Worm (Caenorhabditis elegans) whole organism, late embryonic: ENCODE results near the gene fbxb-7.

ENCODE experiments used
- C38D4.7 ChIP-seq: fragments of 200-800 bp; sonication (Bioruptor generic); optimal IDR thresholded peaks from 2 replicates; lab custom pipeline; 2018; ENCODE audit warnings: mild to moderate bottlenecking, missing genetic modification characterization, moderate library complexity, missing compliant biosample characterization
- Y22D7AL.16 ChIP-seq: sonication (generic microtip); optimal IDR thresholded peaks from 2 replicates; lab custom pipeline; 2016; ENCODE audit warnings: missing genetic modification characterization, missing compliant biosample characterization
- ceh-14 ChIP-seq: sonication (generic microtip); optimal IDR thresholded peaks from 2 replicates; lab custom pipeline; 2016; ENCODE audit warnings: missing genotype, missing genetic modification characterization, missing compliant biosample characterization
- ceh-18 ChIP-seq: sonication (generic microtip); optimal IDR thresholded peaks from 2 replicates; lab custom pipeline; 2016; ENCODE audit warnings: missing genetic modification characterization, missing compliant biosample characterization
- ceh-19 ChIP-seq: fragments of 200-800 bp; sonication (Bioruptor generic); optimal IDR thresholded peaks from 2 replicates; lab custom pipeline; 2018; ENCODE audit warnings: mild to moderate bottlenecking, missing genetic modification characterization, missing compliant biosample characterization
- ceh-2 ChIP-seq: sonication (generic microtip); optimal IDR thresholded peaks from 2 replicates; lab custom pipeline; 2016; ENCODE audit warnings: missing genotype, missing genetic modification characterization, missing compliant biosample characterization
- ceh-22 ChIP-seq: sonication (generic microtip); optimal IDR thresholded peaks from 2 replicates; lab custom pipeline; 2017; ENCODE audit warnings: missing biosample characterization, missing genetic modification characterization
- ceh-24 ChIP-seq: sonication (generic microtip); optimal IDR thresholded peaks from 2 replicates; lab custom pipeline; 2016; ENCODE audit warnings: mild to moderate bottlenecking, missing genetic modification characterization, missing compliant biosample characterization
- ceh-30 ChIP-seq: fragments of 150-350 bp; optimal IDR thresholded peaks from 2 replicates; lab custom pipeline; 2014; ENCODE audit warnings: missing biosample characterization, missing genetic modification characterization
- ceh-45 ChIP-seq: fragments of 200-800 bp; sonication (Bioruptor generic); IDR thresholded peaks from 2 replicates; pipeline ENCODE4 v1.3.6; 2022; ENCODE audit warnings: missing genetic modification reagents, missing genetic modification characterization, missing compliant biosample characterization
- ceh-48 ChIP-seq: sonication (generic microtip); optimal IDR thresholded peaks from 2 replicates; lab custom pipeline; 2016; ENCODE audit warnings: missing genetic modification characterization, inconsistent platforms, missing compliant biosample characterization
- ceh-6 ChIP-seq: fragments of 200-800 bp; sonication (Bioruptor generic); optimal IDR thresholded peaks from 2 replicates; lab custom pipeline; 2018; ENCODE audit warnings: mild to moderate bottlenecking, missing genetic modification characterization, missing compliant biosample characterization
- ceh-9 ChIP-seq: sonication (generic microtip); optimal IDR thresholded peaks from 2 replicates; lab custom pipeline; 2016; ENCODE audit warnings: mild to moderate bottlenecking, missing genetic modification characterization, inconsistent platforms, missing compliant biosample characterization
- che-1 ChIP-seq: sonication (generic microtip); optimal IDR thresholded peaks from 2 replicates; lab custom pipeline; 2016; ENCODE audit warnings: mild to moderate bottlenecking, missing genetic modification characterization, missing compliant biosample characterization
- dmd-4 ChIP-seq: sonication (generic microtip); optimal IDR thresholded peaks from 2 replicates; lab custom pipeline; 2016; ENCODE audit warnings: borderline replicate concordance, missing genetic modification characterization, missing compliant biosample characterization
- ets-4 ChIP-seq: sonication (generic microtip); optimal IDR thresholded peaks from 2 replicates; lab custom pipeline; 2016; ENCODE audit warnings: missing genetic modification characterization, missing compliant biosample characterization
- fax-1 ChIP-seq: sonication (generic microtip); optimal IDR thresholded peaks from 2 replicates; lab custom pipeline; 2016; ENCODE audit warnings: missing genotype, missing genetic modification characterization, missing compliant biosample characterization
- fkh-10 ChIP-seq: fragments of 150-350 bp; optimal IDR thresholded peaks from 2 replicates; lab custom pipeline; 2014; ENCODE audit warnings: missing biosample characterization, missing genetic modification reagents, missing genetic modification characterization
- hlh-13 ChIP-seq: fragments of 200-800 bp; sonication (Bioruptor generic); optimal IDR thresholded peaks from 2 replicates; lab custom pipeline; 2018; ENCODE audit warnings: mild to moderate bottlenecking, missing genetic modification characterization, missing compliant biosample characterization
- hlh-30 ChIP-seq: sonication (generic microtip); optimal IDR thresholded peaks from 2 replicates; lab custom pipeline; 2017; ENCODE audit warnings: antibody characterized with exemption, missing genetic modification characterization, missing compliant biosample characterization; ENCODE audit not compliant: insufficient read depth
- hlh-6 ChIP-seq: sonication (generic microtip); optimal IDR thresholded peaks from 2 replicates; lab custom pipeline; 2016; ENCODE audit warnings: missing genotype, missing genetic modification characterization, missing compliant biosample characterization
- hlh-8 ChIP-seq: sonication (generic microtip); optimal IDR thresholded peaks from 2 replicates; lab custom pipeline; 2016; ENCODE audit warnings: missing genotype, missing genetic modification characterization, missing compliant biosample characterization
- madf-2 ChIP-seq: sonication (generic microtip); optimal IDR thresholded peaks from 2 replicates; lab custom pipeline; 2017; ENCODE audit warnings: missing genetic modification characterization, missing compliant biosample characterization
- mec-3 ChIP-seq: sonication (generic microtip); optimal IDR thresholded peaks from 2 replicates; lab custom pipeline; 2016; ENCODE audit warnings: borderline replicate concordance, missing genetic modification characterization, missing compliant biosample characterization
- nfya-1 ChIP-seq: sonication (generic microtip); optimal IDR thresholded peaks from 2 replicates; lab custom pipeline; 2017; ENCODE audit warnings: missing genetic modification characterization, mild to moderate bottlenecking, missing compliant biosample characterization, antibody characterized with exemption, moderate library complexity
- nhr-232 ChIP-seq: sonication (generic microtip); optimal IDR thresholded peaks from 2 replicates; lab custom pipeline; 2016; ENCODE audit warnings: missing genetic modification characterization, missing compliant biosample characterization
- npax-4 ChIP-seq: sonication (generic microtip); optimal IDR thresholded peaks from 2 replicates; lab custom pipeline; 2016; ENCODE audit warnings: missing genetic modification characterization, missing compliant biosample characterization
- odd-2 ChIP-seq: sonication (generic microtip); optimal IDR thresholded peaks from 2 replicates; lab custom pipeline; 2017; ENCODE audit warnings: antibody characterized with exemption, mild to moderate bottlenecking, missing genetic modification characterization, missing compliant biosample characterization
- pat-9 ChIP-seq: fragments of 200-800 bp; sonication (Bioruptor generic); optimal IDR thresholded peaks from 2 replicates; lab custom pipeline; 2018; ENCODE audit warnings: mild to moderate bottlenecking, missing genetic modification characterization, moderate library complexity, missing compliant biosample characterization
- pax-1 ChIP-seq: fragments of 150-350 bp; optimal IDR thresholded peaks from 2 replicates; lab custom pipeline; 2014; ENCODE audit warnings: missing biosample characterization, missing genetic modification characterization
- pha-4 ChIP-seq: fragments of 150-350 bp; optimal IDR thresholded peaks from 2 replicates; lab custom pipeline; 2018; ENCODE audit warnings: missing biosample characterization, missing genetic modification reagents, missing genetic modification characterization
- rnt-1 ChIP-seq: sonication (generic microtip); optimal IDR thresholded peaks from 2 replicates; lab custom pipeline; 2016; ENCODE audit warnings: missing genetic modification characterization, missing compliant biosample characterization
- sox-2 ChIP-seq: fragments of 200-800 bp; sonication (Bioruptor generic); IDR thresholded peaks from 2 replicates; pipeline ENCODE4 v1.3.6; 2022; ENCODE audit warnings: missing genetic modification reagents, missing genetic modification characterization, missing compliant biosample characterization
- sox-4 ChIP-seq: sonication (generic microtip); optimal IDR thresholded peaks from 2 replicates; lab custom pipeline; 2017; ENCODE audit warnings: mild to moderate bottlenecking, missing genetic modification characterization, inconsistent platforms, missing compliant biosample characterization
- ttx-3 ChIP-seq: sonication (generic microtip); optimal IDR thresholded peaks from 2 replicates; lab custom pipeline; 2016; ENCODE audit warnings: missing genetic modification reagents, missing genetic modification characterization, missing compliant biosample characterization
- unc-55 ChIP-seq: sonication (generic microtip); optimal IDR thresholded peaks from 2 replicates; lab custom pipeline; 2017; ENCODE audit warnings: missing biosample characterization, missing genetic modification reagents, missing genetic modification characterization
- ztf-16 ChIP-seq: sonication (generic microtip); optimal IDR thresholded peaks from 2 replicates; lab custom pipeline; 2017; ENCODE audit warnings: missing genetic modification characterization, missing compliant biosample characterization

The fbxb-7 gene

ce11 chrV:17377140-17377539 is at the start of gene fbxb-7:
TSS of gene fbxb-7 (plus strand) at chrV:17377406.
- TF ChIP-seq hlh-6 = no peak
- TF ChIP-seq hlh-8 = no peak
- TF ChIP-seq che-1 (tag; lab: Kevin White, UChicago) = no peak
- no peak for TF ChIP-seq nhr-232 (tag; lab: Kevin White, UChicago)
- no peak for TF ChIP-seq fkh-10 (GFP tag; lab: Kevin White, UChicago)
- TF ChIP-seq pha-4 (tag; lab: Kevin White, UChicago) = no peak
- TF ChIP-seq ets-4 = no peak
- TF ChIP-seq ceh-6 (GFP tag; lab: Kevin White, UChicago) = no peak
- TF ChIP-seq fax-1 (tag; lab: Kevin White, UChicago) = no peak
- TF ChIP-seq sox-4 (tag; lab: Kevin White, UChicago) = no peak
- no peak for TF ChIP-seq C38D4.7 (GFP tag; lab: Kevin White, UChicago)
- no peak for TF ChIP-seq ceh-19 (GFP tag; lab: Kevin White, UChicago)
- no peak for TF ChIP-seq rnt-1 (tag; lab: Kevin White, UChicago)
- TF ChIP-seq ceh-45 (GFP tag; lab: Robert Waterston, UW) = no peak
- TF ChIP-seq ceh-48 = no peak

ce11 chrV:17327867-17328266 is 49.3 kb upstream of the fbxb-7 start, which contains the start of gene sdz-16:
TSS of gene sdz-16 (minus strand) at chrV:17327967.
- TF ChIP-seq ceh-9 (tag; lab: Kevin White, UChicago) (no peak), ceh-24 (no peak), ceh-14 (tag; lab: Kevin White, UChicago) (no peak), odd-2 (tag; lab: Kevin White, UChicago) (no peak), ceh-45 (GFP tag; lab: Robert Waterston, UW) (no peak), hlh-13 (GFP tag; lab: Kevin White, UChicago) (no peak), Y22D7AL.16 (tag; lab: Kevin White, UChicago) (no peak), madf-2 (tag; lab: Kevin White, UChicago) (no peak), ceh-2 (no peak), ets-4 (no peak), ceh-19 (GFP tag; lab: Kevin White, UChicago) (no peak), ztf-16 (tag; lab: Kevin White, UChicago) (no peak), nfya-1 (no peak), unc-55 (no peak), sox-2 (no peak), dmd-4 (tag; lab: Kevin White, UChicago) (no peak), nhr-232 (tag; lab: Kevin White, UChicago) (no peak), ceh-18 (tag; lab: Kevin White, UChicago) (no peak), pax-1 (no peak)

- no peak for TF ChIP-seq nhr-232 (tag; lab: Kevin White, UChicago)
- TF ChIP-seq pha-4 (tag; lab: Kevin White, UChicago) = no peak
- TF ChIP-seq npax-4 (tag; lab: Kevin White, UChicago) = no peak
- no peak for TF ChIP-seq ceh-18 (tag; lab: Kevin White, UChicago)
- no peak for TF ChIP-seq hlh-6
- TF ChIP-seq ttx-3 (tag; lab: Kevin White, UChicago) = no peak
- TF ChIP-seq sox-2 = no peak
- no peak for TF ChIP-seq mec-3 (tag; lab: Kevin White, UChicago)
- TF ChIP-seq pat-9 (tag; lab: Kevin White, UChicago) = no peak
- no peak for TF ChIP-seq hlh-30 (tag; lab: Kevin White, UChicago)
- no peak for TF ChIP-seq Y22D7AL.16 (tag; lab: Kevin White, UChicago)
- TF ChIP-seq ceh-30 (tag; lab: Kevin White, UChicago) = no peak
- TF ChIP-seq ceh-22 (tag; lab: Kevin White, UChicago) = no peak
- no peak for TF ChIP-seq madf-2 (tag; lab: Kevin White, UChicago)
Measured at ce11 chrV:17328497-17328896, 48.7 kb upstream of the fbxb-7 start, which contains the start of gene srg-44. TSS of gene srg-44 (plus strand) at chrV:17328797.
